Fruit fly (Drosophila melanogaster) whole organism, embryonic: ENCODE results near the gene Dpp10.
A peak's percentile ranks its signal among the peaks of the same experiment; 100 is the strongest.

Source experiments
- ATbp ChIP-seq: fragments of 200-800 bp; sonication (Bioruptor generic); optimal IDR thresholded peaks from 2 replicates; lab custom pipeline; 2017; ENCODE audit warnings: missing biosample characterization, mild to moderate bottlenecking, missing genetic modification characterization, missing genetic modification reagents
- Atf-2 ChIP-seq: fragments of 200-800 bp; sonication (Bioruptor generic); optimal IDR thresholded peaks from 2 replicates; lab custom pipeline; 2016; ENCODE audit warnings: missing biosample characterization, missing genetic modification characterization
- CG10654 ChIP-seq: fragments of 200-800 bp; sonication (Bioruptor generic); optimal IDR thresholded peaks from 2 replicates; lab custom pipeline; 2016; ENCODE audit warnings: missing biosample characterization, missing genetic modification characterization
- CG11456 ChIP-seq: fragments of 200-800 bp; sonication (Bioruptor generic); IDR thresholded peaks from 3 replicates; pipeline ENCODE4 v1.3.6; 2022; ENCODE audit warnings: missing biosample characterization, missing genetic modification characterization
- CG14014 ChIP-seq: fragments of 200-800 bp; sonication (Bioruptor generic); IDR thresholded peaks from 2 replicates; pipeline ENCODE4 v1.3.6; 2022; ENCODE audit warnings: missing biosample characterization, missing genetic modification characterization
- CG15011 ChIP-seq: fragments of 200-800 bp; sonication (Bioruptor generic); optimal IDR thresholded peaks from 3 replicates; lab custom pipeline; 2018; ENCODE audit warnings: missing biosample characterization, mild to moderate bottlenecking, missing genetic modification characterization
- CG1602 ChIP-seq: fragments of 200-800 bp; sonication (Bioruptor generic); optimal IDR thresholded peaks from 3 replicates; lab custom pipeline; 2016; ENCODE audit warnings: missing biosample characterization, missing genetic modification characterization
- CG18011 ChIP-seq: fragments of 200-800 bp; sonication (Bioruptor generic); optimal IDR thresholded peaks from 2 replicates; lab custom pipeline; 2017; ENCODE audit warnings: missing biosample characterization, missing genetic modification characterization, mild to moderate bottlenecking, moderate library complexity, missing genotype
- CG2199 ChIP-seq: fragments of 200-800 bp; sonication (Bioruptor generic); IDR thresholded peaks from 3 replicates; pipeline ENCODE4 v1.3.6; 2022; ENCODE audit warnings: missing biosample characterization, missing genetic modification characterization
- CG2202 ChIP-seq: fragments of 200-800 bp; sonication (Bioruptor generic); optimal IDR thresholded peaks from 2 replicates; lab custom pipeline; 2018; ENCODE audit warnings: missing biosample characterization, mild to moderate bottlenecking, missing genetic modification characterization
- CG2875 ChIP-seq: fragments of 200-800 bp; sonication (Bioruptor generic); optimal IDR thresholded peaks from 2 replicates; lab custom pipeline; 2017; ENCODE audit warnings: missing biosample characterization, mild to moderate bottlenecking, missing genetic modification characterization, missing genetic modification reagents
- CG43689 ChIP-seq: fragments of 200-800 bp; sonication (Bioruptor generic); IDR thresholded peaks from 2 replicates; pipeline ENCODE4 v1.3.6; 2022; ENCODE audit warnings: missing biosample characterization, missing genetic modification characterization
- CG4707 ChIP-seq: fragments of 200-800 bp; sonication (Bioruptor generic); optimal IDR thresholded peaks from 2 replicates; lab custom pipeline; 2018; ENCODE audit warnings: missing biosample characterization, mild to moderate bottlenecking, missing genetic modification characterization, moderate library complexity
- CG8089 ChIP-seq: fragments of 200-800 bp; sonication (Bioruptor generic); optimal IDR thresholded peaks from 3 replicates; lab custom pipeline; 2016; ENCODE audit warnings: missing biosample characterization, missing genetic modification characterization
- CG8290 ChIP-seq, 3 experiments: fragments of 200-800 bp; sonication (Bioruptor generic); optimal IDR thresholded peaks; 2 replicates each; lab custom pipeline; 2016 to 2019; ENCODE audit warnings: missing biosample characterization in 3 of 3, missing genetic modification characterization in 3 of 3, mild to moderate bottlenecking in 2 of 3, moderate library complexity in 1 of 3
- Dad ChIP-seq: fragments of 200-800 bp; sonication (Bioruptor generic); optimal IDR thresholded peaks from 3 replicates; lab custom pipeline; 2016; ENCODE audit warnings: missing biosample characterization, missing genetic modification characterization
- Dfd ChIP-seq, 2 experiments: fragments of >200 bp; optimal IDR thresholded peaks; 2 replicates each; lab custom pipeline; 2017; ENCODE audit warnings: missing biosample characterization in 2 of 2, missing genetic modification characterization in 2 of 2
- Dp ChIP-seq: fragments of 200-800 bp; sonication (Bioruptor generic); optimal IDR thresholded peaks from 2 replicates; lab custom pipeline; 2018; ENCODE audit warnings: missing biosample characterization, mild to moderate bottlenecking, missing genetic modification characterization, moderate library complexity
- Fer2 ChIP-seq: fragments of 200-800 bp; sonication (Bioruptor generic); optimal IDR thresholded peaks from 2 replicates; lab custom pipeline; 2018; ENCODE audit warnings: missing biosample characterization, mild to moderate bottlenecking, missing genetic modification characterization, moderate library complexity
- Gsc ChIP-seq: fragments of 200-800 bp; sonication (Bioruptor generic); IDR thresholded peaks from 2 replicates; pipeline ENCODE4 v1.3.6; 2022; ENCODE audit warnings: missing biosample characterization, missing genetic modification characterization
- HHEX ChIP-seq: fragments of 200-800 bp; sonication (Bioruptor generic); optimal IDR thresholded peaks from 3 replicates; lab custom pipeline; 2017; ENCODE audit warnings: missing biosample characterization, mild to moderate bottlenecking, missing genetic modification characterization, missing genetic modification reagents
- HLHmδ ChIP-seq: fragments of 200-800 bp; sonication (Bioruptor generic); optimal IDR thresholded peaks from 2 replicates; lab custom pipeline; 2018; ENCODE audit warnings: missing biosample characterization, mild to moderate bottlenecking, missing genetic modification characterization, moderate library complexity
- Max ChIP-seq: fragments of 200-800 bp; sonication (Bioruptor generic); optimal IDR thresholded peaks from 2 replicates; lab custom pipeline; 2016; ENCODE audit warnings: missing biosample characterization, mild to moderate bottlenecking, missing genetic modification characterization
- Opbp ChIP-seq: fragments of 200-800 bp; sonication (Bioruptor generic); IDR thresholded peaks from 3 replicates; pipeline ENCODE4 v1.3.6; 2022; ENCODE audit warnings: missing biosample characterization, missing genetic modification characterization; ENCODE audit not compliant: partially characterized antibody
- Scr ChIP-seq: fragments of 200-800 bp; sonication (Bioruptor generic); IDR thresholded peaks from 2 replicates; pipeline ENCODE4 v1.3.6; 2022; ENCODE audit warnings: missing biosample characterization, missing genetic modification characterization; ENCODE audit not compliant: partially characterized antibody
- Six4 ChIP-seq: fragments of 200-800 bp; sonication (Bioruptor generic); optimal IDR thresholded peaks from 2 replicates; lab custom pipeline; 2016; ENCODE audit warnings: missing biosample characterization, missing genetic modification characterization
- ara ChIP-seq: fragments of 200-800 bp; sonication (Bioruptor generic); IDR thresholded peaks from 2 replicates; pipeline ENCODE4 v1.3.6; 2022; ENCODE audit warnings: missing biosample characterization, missing genetic modification characterization
- crc ChIP-seq: fragments of 200-800 bp; sonication (Bioruptor generic); optimal IDR thresholded peaks from 2 replicates; lab custom pipeline; 2016; ENCODE audit warnings: missing biosample characterization, missing genetic modification characterization
- disco-r ChIP-seq: fragments of 200-800 bp; sonication (Bioruptor generic); optimal IDR thresholded peaks from 2 replicates; lab custom pipeline; 2016; ENCODE audit warnings: missing biosample characterization, missing genetic modification characterization
- dm ChIP-seq: fragments of 200-800 bp; sonication (Bioruptor generic); optimal IDR thresholded peaks from 3 replicates; lab custom pipeline; 2016; ENCODE audit warnings: missing biosample characterization, missing genetic modification characterization
- emc ChIP-seq: fragments of 200-800 bp; sonication (Bioruptor generic); optimal IDR thresholded peaks from 2 replicates; lab custom pipeline; 2016; ENCODE audit warnings: missing biosample characterization, missing genetic modification characterization
- en ChIP-seq: fragments of 200-800 bp; sonication (Bioruptor generic); optimal IDR thresholded peaks from 2 replicates; lab custom pipeline; 2016; ENCODE audit warnings: missing biosample characterization, missing genetic modification characterization
- exex ChIP-seq: fragments of 200-800 bp; sonication (Bioruptor generic); optimal IDR thresholded peaks from 4 replicates; lab custom pipeline; 2018; ENCODE audit warnings: missing biosample characterization, mild to moderate bottlenecking, missing genetic modification characterization, moderate library complexity
- fd96Cb ChIP-seq: fragments of 200-800 bp; sonication (Bioruptor generic); optimal IDR thresholded peaks from 2 replicates; lab custom pipeline; 2018; ENCODE audit warnings: missing biosample characterization, mild to moderate bottlenecking, missing genetic modification characterization, moderate library complexity
- hkb ChIP-seq, 2 experiments: fragments of 200-800 bp in 1 of 2; fragments of >200 bp in 1 of 2; sonication (Bioruptor generic) in 1 of 2; IDR thresholded peaks in 1 of 2; optimal IDR thresholded peaks in 1 of 2; 2 replicates each; pipeline versions ENCODE4 v1.3.6 to Lab custom; 2017 to 2022; ENCODE audit warnings: missing biosample characterization in 1 of 2, missing genetic modification characterization in 1 of 2
- insv ChIP-seq, 2 experiments: fragments of 200-800 bp; sonication (Bioruptor generic); optimal IDR thresholded peaks; 3 replicates each; lab custom pipeline; 2016 to 2018; ENCODE audit warnings: missing biosample characterization in 2 of 2, missing genetic modification characterization in 2 of 2
- jumu ChIP-seq: fragments of 200-800 bp; sonication (Bioruptor generic); optimal IDR thresholded peaks from 3 replicates; lab custom pipeline; 2016; ENCODE audit warnings: missing biosample characterization, missing genetic modification characterization
- knrl ChIP-seq: fragments of 200-800 bp; sonication (Bioruptor generic); IDR thresholded peaks from 3 replicates; pipeline ENCODE4 v1.3.6; 2022; ENCODE audit warnings: missing biosample characterization, missing genetic modification characterization; ENCODE audit not compliant: partially characterized antibody
- lmd ChIP-seq: fragments of 200-800 bp; sonication (Bioruptor generic); IDR thresholded peaks from 2 replicates; pipeline ENCODE4 v1.3.6; 2022; ENCODE audit warnings: missing biosample characterization, missing genetic modification characterization
- mirr ChIP-seq: fragments of 200-800 bp; sonication (Bioruptor generic); optimal IDR thresholded peaks from 3 replicates; lab custom pipeline; 2018; ENCODE audit warnings: missing biosample characterization, mild to moderate bottlenecking, missing genetic modification characterization
- pzg ChIP-seq: fragments of 200-800 bp; sonication (Bioruptor generic); optimal IDR thresholded peaks from 3 replicates; lab custom pipeline; 2018; ENCODE audit warnings: missing biosample characterization, mild to moderate bottlenecking, missing genetic modification characterization, moderate library complexity
- rib ChIP-seq: fragments of 200-800 bp; sonication (Bioruptor generic); IDR thresholded peaks from 2 replicates; pipeline ENCODE4 v1.3.6; 2022; ENCODE audit warnings: missing biosample characterization, missing genetic modification characterization
- ro ChIP-seq: fragments of 200-800 bp; sonication (Bioruptor generic); IDR thresholded peaks from 2 replicates; pipeline ENCODE4 v1.3.6; 2022; ENCODE audit warnings: missing biosample characterization, missing genetic modification characterization
- salm ChIP-seq: fragments of 200-800 bp; sonication (Bioruptor generic); optimal IDR thresholded peaks from 2 replicates; lab custom pipeline; 2018; ENCODE audit warnings: missing biosample characterization, mild to moderate bottlenecking, missing genetic modification characterization
- sqz ChIP-seq: fragments of 200-800 bp; sonication (Bioruptor generic); optimal IDR thresholded peaks from 3 replicates; lab custom pipeline; 2018; ENCODE audit warnings: missing biosample characterization, mild to moderate bottlenecking, missing genetic modification characterization
- ttk ChIP-seq: fragments of 200-800 bp; sonication (Bioruptor generic); IDR thresholded peaks from 2 replicates; pipeline ENCODE4 v2.1.2; 2022; ENCODE audit warnings: missing biosample characterization, missing genetic modification characterization
- yki ChIP-seq: fragments of >200 bp; optimal IDR thresholded peaks from 3 replicates; lab custom pipeline; 2018

Gene Dpp10

DNA sequence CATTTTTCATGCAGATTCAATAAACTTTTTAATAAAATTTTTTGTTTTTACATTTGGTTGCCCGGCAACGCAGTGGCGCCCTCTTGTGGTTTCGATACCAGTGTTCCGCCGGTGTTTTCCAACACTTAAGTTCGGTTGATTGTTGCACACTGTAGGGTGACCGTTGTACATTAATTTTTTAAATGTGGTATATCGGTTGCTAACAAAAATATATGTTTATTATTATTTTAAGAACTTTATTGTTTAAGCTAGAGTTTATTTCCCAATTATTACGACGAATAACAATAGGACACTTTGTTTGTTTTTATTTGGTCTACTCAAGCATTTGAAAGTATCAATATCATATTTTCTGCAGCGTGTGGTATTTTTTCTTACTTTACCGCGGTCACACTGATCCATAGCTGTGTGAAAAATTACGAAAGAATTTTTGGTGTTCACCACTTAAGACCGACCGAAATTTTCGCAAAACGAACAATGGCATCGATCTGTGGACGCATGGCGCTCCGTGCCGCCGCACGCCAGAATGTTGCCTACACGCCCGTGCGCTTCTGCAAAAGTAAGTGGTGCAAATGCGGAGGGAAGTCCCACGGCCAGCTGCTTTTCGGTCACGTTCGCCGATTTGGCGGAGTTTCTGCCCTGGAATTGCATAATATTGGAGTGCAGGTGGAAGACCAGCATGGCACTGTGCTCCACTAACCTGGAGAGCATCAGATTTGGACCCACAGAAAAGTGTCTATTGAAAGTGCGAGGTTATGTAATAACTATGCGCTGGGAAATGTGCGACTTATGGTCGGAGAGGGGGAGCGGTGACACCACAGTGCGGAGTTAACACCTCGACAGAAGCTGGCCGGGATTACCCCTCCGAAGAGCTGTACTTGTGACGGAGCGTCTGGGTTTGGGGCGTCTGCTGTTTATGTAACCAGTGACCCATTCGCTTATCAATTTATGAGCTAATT lies 43.2 kb downstream of the Dpp10 start, which contains the start of the genes IFT52 and COX5B (continued):
- TF ChIP-seq CG2199 (GFP tag; lab: Robert Waterston, UW) = 0 out of 3 replicates have a peak, but pooled peaks have one; percentile 15
- peak; percentile 78 for TF ChIP-seq Max (GFP tag; lab: Kevin White, UChicago)
- peak; percentile 1 for TF ChIP-seq CG15011 (GFP tag; lab: Kevin White, UChicago)
- no peak for TF ChIP-seq CG2202 (tag; lab: Kevin White, UChicago)
- no peak for TF ChIP-seq Dfd (GFP tag; optimal IDR thresholded peaks at IDR 0.05; lab: Kevin White, UChicago)
- peak; percentile 51 for TF ChIP-seq Atf-2
- peak; percentile 46; the same call in 1 of the 2 replicates for TF ChIP-seq ara (GFP tag; lab: Robert Waterston, UW)
- no peak for TF ChIP-seq Gsc
- TF ChIP-seq CG8290 (GFP tag; optimal IDR thresholded peaks at IDR 0.05; lab: Kevin White, UChicago) = peak; percentile 84
- TF ChIP-seq CG8290 (tag; optimal IDR thresholded peaks at IDR 0.05; lab: Kevin White, UChicago) = peak; percentile 16 to 61
- peak; percentile 55 for TF ChIP-seq Scr (GFP tag; lab: Robert Waterston, UW)
- TF ChIP-seq CG14014 (GFP tag; lab: Robert Waterston, UW) = 0 out of 2 replicates have a peak, but pooled peaks have one; percentile 38
- TF ChIP-seq CG11456 = peak; percentile 92
- no peak for TF ChIP-seq HLHmδ (GFP tag; lab: Kevin White, UChicago)
- peak; percentile 33 for TF ChIP-seq fd96Cb
- TF ChIP-seq Six4 = peak; percentile 32
- TF ChIP-seq insv (GFP tag; optimal IDR thresholded peaks at IDR 0.05; lab: Kevin White, UChicago) = peak in 1 of 2 experiments; percentile 40
- peak; percentile 47 for TF ChIP-seq Fer2 (tag; lab: Kevin White, UChicago)
- no peak for TF ChIP-seq en
- TF ChIP-seq Opbp = peak; percentile 56; the same call in 2 of the 3 replicates
- TF ChIP-seq CG4707 (GFP tag; lab: Kevin White, UChicago) = no peak
- TF ChIP-seq hkb (optimal IDR thresholded peaks at IDR 0.05; lab: Kevin White, UChicago) = peak; percentile 35
- TF ChIP-seq hkb (GFP tag; IDR thresholded peaks at IDR 0.05; lab: Robert Waterston, UW) = no peak; the same call in 1 of the 2 replicates
- TF ChIP-seq ATbp (GFP tag; lab: Kevin White, UChicago) = no peak
- peak; percentile 17 for TF ChIP-seq dm (GFP tag; lab: Kevin White, UChicago)
- peak; percentile 10 for TF ChIP-seq CG1602 (GFP tag; lab: Kevin White, UChicago)
- TF ChIP-seq CG18011 (GFP tag; lab: Kevin White, UChicago) = peak; percentile 19
- TF ChIP-seq jumu (GFP tag; lab: Kevin White, UChicago) = peak; percentile 77
- TF ChIP-seq CG8089 (GFP tag; lab: Kevin White, UChicago) = no peak
- TF ChIP-seq exex (tag; lab: Kevin White, UChicago) = peak; percentile 7
- TF ChIP-seq rib (GFP tag; lab: Robert Waterston, UW) = no peak
- peak; percentile 83 for TF ChIP-seq Dp (GFP tag; lab: Kevin White, UChicago)
- peak; percentile 90 for TF ChIP-seq pzg (GFP tag; lab: Kevin White, UChicago)
- no peak for TF ChIP-seq CG43689 (GFP tag; lab: Robert Waterston, UW)
- no peak for TF ChIP-seq salm (tag; lab: Kevin White, UChicago)
- no peak for TF ChIP-seq disco-r (GFP tag; lab: Kevin White, UChicago)
- peak; percentile 51 for TF ChIP-seq sqz (GFP tag; lab: Kevin White, UChicago)
- no peak for TF ChIP-seq ro
- peak; percentile 69 for TF ChIP-seq CG10654 (GFP tag; lab: Kevin White, UChicago)
- peak; percentile 75 for TF ChIP-seq Dad (GFP tag; lab: Kevin White, UChicago)
- peak; percentile 51; the same call in 1 of the 3 replicates for TF ChIP-seq knrl
- TF ChIP-seq ttk (GFP tag; lab: Robert Waterston, UW) = peak; percentile 61; the same call in 1 of the 2 replicates
- TF ChIP-seq yki (lab: Kevin White, UChicago) = no peak
- TF ChIP-seq HHEX (GFP tag; lab: Kevin White, UChicago) = peak; percentile 58
- no peak for TF ChIP-seq mirr (GFP tag; lab: Kevin White, UChicago)
- TF ChIP-seq emc (GFP tag; lab: Kevin White, UChicago) = peak; percentile 59
- TF ChIP-seq CG2875 (GFP tag; lab: Kevin White, UChicago) = no peak
- peak; percentile 68 for TF ChIP-seq lmd (GFP tag; lab: Robert Waterston, UW)
- TF ChIP-seq crc (GFP tag; lab: Kevin White, UChicago) = peak; percentile 50
